Fruit fly (Drosophila melanogaster): ENCODE measurements around the gene Dnah3.

The Dnah3 gene

DNA sequence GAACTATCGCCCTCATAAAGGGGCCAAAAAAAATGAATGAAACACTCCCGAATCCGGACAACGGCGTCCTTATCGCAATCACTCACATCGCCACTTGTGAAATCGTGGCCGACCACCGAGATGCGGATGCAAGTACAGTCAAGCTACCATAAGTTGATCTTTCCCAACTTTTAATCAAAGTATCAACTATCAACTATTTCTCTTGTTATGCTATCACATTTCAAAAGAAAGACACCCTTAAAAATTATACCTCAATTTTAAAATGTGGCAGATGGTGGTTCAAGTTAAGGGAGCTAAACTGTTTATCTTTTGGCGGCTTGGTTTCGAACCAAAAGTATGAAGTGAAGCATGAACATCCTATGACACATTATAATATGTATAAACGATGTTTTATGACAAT, 6.9 kb upstream of the Dnah3 start (continued):
- TF ChIP-seq Gug (GFP tag; IDR thresholded peaks at IDR 0.05) (no peak), slbo (GFP tag; IDR thresholded peaks at IDR 0.05) (0 out of 2 replicates have a peak, but pooled peaks have one; percentile 30), Hmr (GFP tag; optimal IDR thresholded peaks at IDR 0.05) (no peak), CG17912 (GFP tag; optimal IDR thresholded peaks at IDR 0.05) (no peak), NFAT (GFP tag; IDR thresholded peaks at IDR 0.05) (no peak), sens (GFP tag) (peak; percentile 55), tap (tag; optimal IDR thresholded peaks at IDR 0.05) (peak; percentile 6), prd (optimal IDR thresholded peaks at IDR 0.05) (no peak), prd (GFP tag; IDR thresholded peaks at IDR 0.05) (peak; percentile 28; the same call in 1 of the 3 replicates), CG3847 (GFP tag; IDR thresholded peaks at IDR 0.05) (no peak), CG14441 (GFP tag; IDR thresholded peaks at IDR 0.05) (0 out of 2 replicates have a peak, but pooled peaks have one; percentile 22), ewg (GFP tag; optimal IDR thresholded peaks at IDR 0.05) (no peak), CG11504 (tag; optimal IDR thresholded peaks at IDR 0.05) (peak; percentile 10), CG1603 (tag; optimal IDR thresholded peaks at IDR 0.05) (peak; percentile 20), CG10959 (GFP tag; IDR thresholded peaks at IDR 0.05) (no peak), CG4360 (GFP tag; IDR thresholded peaks at IDR 0.05) (no peak), CG5180 (GFP tag; optimal IDR thresholded peaks at IDR 0.05) (no peak)

DNA sequence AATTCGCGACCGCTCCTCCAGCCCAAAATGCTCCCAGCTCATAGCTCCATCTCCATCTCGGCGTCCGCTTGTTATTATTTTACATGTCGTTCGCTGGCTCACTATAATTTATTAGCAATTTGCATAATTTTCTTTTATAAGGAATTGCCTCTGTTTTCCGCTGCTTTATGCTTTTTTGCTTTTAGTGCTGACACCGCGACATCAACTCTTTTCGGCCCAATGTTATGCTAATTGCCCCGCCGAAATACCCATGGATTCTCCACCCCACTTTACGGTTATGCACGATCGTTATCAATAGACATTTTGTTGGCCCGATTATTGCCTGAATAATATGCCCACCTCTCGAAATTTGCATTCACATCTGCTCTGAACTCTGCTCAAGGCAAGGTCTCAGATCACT, 5.9 kb upstream of the Dnah3 start:
- TF ChIP-seq chinmo (GFP tag; IDR thresholded peaks at IDR 0.05; ENCODE audit: partially characterized antibody), result peak; percentile 67; the same call in 1 of the 4 replicates
- TF ChIP-seq vvl (GFP tag; IDR thresholded peaks at IDR 0.05), result peak; percentile 58; the same call in 1 of the 2 replicates
- no peak for TF ChIP-seq btn (GFP tag; optimal IDR thresholded peaks at IDR 0.05)
- TF ChIP-seq abd-A (tag; optimal IDR thresholded peaks at IDR 0.05), result peak; percentile 53

DNA sequence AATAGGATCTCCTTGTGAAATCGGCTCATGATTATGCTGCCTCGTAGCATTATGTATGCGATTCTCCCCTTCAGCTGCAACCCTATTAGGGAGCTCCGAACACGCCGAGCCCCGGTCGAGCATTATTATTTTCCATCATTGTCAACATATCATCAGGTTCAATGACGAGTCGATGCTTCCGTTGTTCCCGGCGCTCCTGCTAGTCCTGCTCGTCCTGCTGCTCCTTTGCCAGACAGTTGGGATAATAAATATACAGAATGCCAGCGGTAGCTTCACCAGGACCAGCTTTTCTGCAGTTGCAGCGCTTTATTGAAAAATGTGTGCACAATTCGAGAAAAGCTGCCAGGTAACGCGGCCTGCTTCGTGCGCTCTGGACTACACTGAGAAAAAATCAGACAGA, 699 bp upstream of the Dnah3 start, which contains the start of gene CG32235:
CG32235 (minus strand) TSS at position 101 of the 400 bp plus-strand sequence.
- TF ChIP-seq dm (GFP tag; optimal IDR thresholded peaks at IDR 0.05) (no peak), twi (tag; optimal IDR thresholded peaks at IDR 0.05) (no peak), CG30431 (GFP tag; optimal IDR thresholded peaks at IDR 0.05) (no peak), crc (GFP tag; optimal IDR thresholded peaks at IDR 0.05) (no peak), CG13287 (GFP tag; IDR thresholded peaks at IDR 0.05; ENCODE audit: partially characterized antibody) (no peak), Rfx (GFP tag; IDR thresholded peaks at IDR 0.05) (no peak), CG33213 (GFP tag; optimal IDR thresholded peaks at IDR 0.05) (no peak), run (tag; optimal IDR thresholded peaks at IDR 0.05) (no peak), CG1529 (GFP tag; optimal IDR thresholded peaks at IDR 0.05) (no peak), MESR4 (GFP tag; optimal IDR thresholded peaks at IDR 0.05) (no peak), lola (GFP tag; optimal IDR thresholded peaks at IDR 0.05) (no peak), bab2 (GFP tag; optimal IDR thresholded peaks at IDR 0.05) (no peak), Dad (GFP tag; optimal IDR thresholded peaks at IDR 0.05) (no peak), Xbp1 (GFP tag; optimal IDR thresholded peaks at IDR 0.05) (no peak), tup (GFP tag; optimal IDR thresholded peaks at IDR 0.05) (no peak)

dm6 chr3L:4896564-4896963, 35.5 kb downstream of the Dnah3 start, which contains the start of gene CG13705:
Gene CG13705 (plus strand): TSS chr3L:4896864.
- no peak for TF ChIP-seq maf-S (GFP tag; optimal IDR thresholded peaks at IDR 0.05)
- no peak for TF ChIP-seq Ada2b (GFP tag; IDR thresholded peaks at IDR 0.05)
- TF ChIP-seq CG10543 (GFP tag; optimal IDR thresholded peaks at IDR 0.05), result no peak
- no peak for TF ChIP-seq dmrt99B (tag; optimal IDR thresholded peaks at IDR 0.05)
- no peak for TF ChIP-seq p53 (GFP tag; optimal IDR thresholded peaks at IDR 0.05)
- no peak for TF ChIP-seq Rfx (GFP tag; IDR thresholded peaks at IDR 0.05)
- no peak for TF ChIP-seq CG7839 (tag; optimal IDR thresholded peaks at IDR 0.05)
- TF ChIP-seq da (GFP tag; optimal IDR thresholded peaks at IDR 0.05), result no peak
- no peak for TF ChIP-seq HmgZ (tag; optimal IDR thresholded peaks at IDR 0.05)
- no peak for TF ChIP-seq sim (GFP tag; IDR thresholded peaks at IDR 0.05)
- TF ChIP-seq gcm2 (GFP tag; optimal IDR thresholded peaks at IDR 0.05), result no peak
- no peak for TF ChIP-seq Asciz (GFP tag; optimal IDR thresholded peaks at IDR 0.05)
- no peak for TF ChIP-seq CG6765 (GFP tag; optimal IDR thresholded peaks at IDR 0.05)
- TF ChIP-seq CG7556 (GFP tag; optimal IDR thresholded peaks at IDR 0.05), result no peak
- no peak for TF ChIP-seq Fer1 (GFP tag; optimal IDR thresholded peaks at IDR 0.05)

Measured in whole organism, embryonic.